Worm (Caenorhabditis elegans): Measurements from ENCODE around the gene fbxb-82.
"Not testable (repeated sequence)": the region's sequence is repeated elsewhere in the genome, so short reads cannot be mapped to it uniquely, and the experiment has no call there.

fbxb-82 gene

ce11 chrIII:114603-115002 lies 28.4 kb downstream of the fbxb-82 start, which contains the start of gene C29F9.6:
Gene C29F9.6, plus strand, starts transcription at chrIII:114903.
- TF ChIP-seq Y22D7AL.16 (tag; optimal IDR thresholded peaks at IDR 0.05) (no peak), nfya-1 (tag; optimal IDR thresholded peaks at IDR 0.05) (no peak), C38D4.7 (GFP tag; optimal IDR thresholded peaks at IDR 0.05) (no peak), ceh-30 (tag; optimal IDR thresholded peaks at IDR 0.05) (no peak), dve-1 (tag; optimal IDR thresholded peaks at IDR 0.05) (no peak), unc-55 (GFP tag; optimal IDR thresholded peaks at IDR 0.05) (no peak), pag-3 (tag; optimal IDR thresholded peaks at IDR 0.05; ENCODE audit: borderline replicate concordance) (no peak), ref-2 (tag; optimal IDR thresholded peaks at IDR 0.05) (no peak), C08G9.2 (tag; optimal IDR thresholded peaks at IDR 0.05) (no peak), F13H6.1 (tag; optimal IDR thresholded peaks at IDR 0.05) (no peak), rnt-1 (tag; optimal IDR thresholded peaks at IDR 0.05) (no peak), ama-1 (optimal IDR thresholded peaks at IDR 0.05) (no peak), elt-2 (tag; optimal IDR thresholded peaks at IDR 0.05) (no peak), K09A11.1 (tag; optimal IDR thresholded peaks at IDR 0.05; ENCODE audit: insufficient read depth) (no peak), ceh-45 (GFP tag; IDR thresholded peaks at IDR 0.05) (no peak), ceh-48 (tag; optimal IDR thresholded peaks at IDR 0.05) (no peak), tbx-7 (tag; optimal IDR thresholded peaks at IDR 0.05) (no peak), K02D7.2 (tag; optimal IDR thresholded peaks at IDR 0.05) (no peak), ceh-19 (GFP tag; optimal IDR thresholded peaks at IDR 0.05) (no peak), pha-2 (tag; optimal IDR thresholded peaks at IDR 0.05) (no peak)

- TF ChIP-seq madf-2 (tag; optimal IDR thresholded peaks at IDR 0.05); ceh-6 (GFP tag; optimal IDR thresholded peaks at IDR 0.05); rnt-1 (tag; optimal IDR thresholded peaks at IDR 0.05): not testable (repeated sequence)
Measured at ce11 chrIII:98822-99221, 44.2 kb downstream of the fbxb-82 start, which contains the start of gene C29F9.9. Gene C29F9.9, minus strand, starts transcription at chrIII:98922.

- TF ChIP-seq unc-86, gmeb-2, hlh-8 (tag; optimal IDR thresholded peaks at IDR 0.05): not testable (repeated sequence)
Measured at ce11 chrIII:97018-97417, 46.0 kb downstream of the fbxb-82 start, which contains the start of gene C29F9.8. Gene C29F9.8, minus strand, starts transcription at chrIII:97118.

ce11 chrIII:96196-96595 lies 46.8 kb downstream of the fbxb-82 start:
- peak; percentile 58 for TF ChIP-seq ceh-18 (tag; optimal IDR thresholded peaks at IDR 0.05)
- TF ChIP-seq C08G9.2 (tag; optimal IDR thresholded peaks at IDR 0.05) = peak; percentile 38
- no peak for TF ChIP-seq elt-2 (tag; optimal IDR thresholded peaks at IDR 0.05)
- TF ChIP-seq ceh-30 (tag; optimal IDR thresholded peaks at IDR 0.05) = peak; percentile 21
- TF ChIP-seq ref-2 (tag; optimal IDR thresholded peaks at IDR 0.05) = peak; percentile 15
- peak; percentile 59 for TF ChIP-seq pat-9 (tag; optimal IDR thresholded peaks at IDR 0.05)
- peak; percentile 30 for TF ChIP-seq nfya-1 (tag; optimal IDR thresholded peaks at IDR 0.05)
- TF ChIP-seq unc-55 (GFP tag; optimal IDR thresholded peaks at IDR 0.05) = peak; percentile 55
- no peak for TF ChIP-seq ceh-19 (GFP tag; optimal IDR thresholded peaks at IDR 0.05)
- TF ChIP-seq ceh-2 (tag; optimal IDR thresholded peaks at IDR 0.05) = peak; percentile 15
- TF ChIP-seq dve-1 (tag; optimal IDR thresholded peaks at IDR 0.05) = peak; percentile 56
- TF ChIP-seq ceh-34 (tag; optimal IDR thresholded peaks at IDR 0.05) = peak; percentile 60
- peak; percentile 46 for TF ChIP-seq tbx-2 (tag; optimal IDR thresholded peaks at IDR 0.05)
- peak; percentile 15 for TF ChIP-seq ceh-31 (tag; optimal IDR thresholded peaks at IDR 0.05)
- no peak for TF ChIP-seq elt-4 (tag; optimal IDR thresholded peaks at IDR 0.05)

- TF ChIP-seq rnt-1 (tag; optimal IDR thresholded peaks at IDR 0.05) = peak; percentile 3
- TF ChIP-seq fkh-6 (tag; optimal IDR thresholded peaks at IDR 0.05) = no peak
- TF ChIP-seq mec-3 (tag; optimal IDR thresholded peaks at IDR 0.05; ENCODE audit: borderline replicate concordance) = no peak
- TF ChIP-seq tbx-2 (tag; optimal IDR thresholded peaks at IDR 0.05) = peak; percentile 51
- TF ChIP-seq ref-2 (tag; optimal IDR thresholded peaks at IDR 0.05) = peak; percentile 45
- TF ChIP-seq sox-4 (tag; optimal IDR thresholded peaks at IDR 0.05) = no peak
- peak; percentile 16 for TF ChIP-seq ceh-2 (tag; optimal IDR thresholded peaks at IDR 0.05)
- TF ChIP-seq hlh-6 (tag; optimal IDR thresholded peaks at IDR 0.05) = peak; percentile 55
- TF ChIP-seq sox-2 (GFP tag; IDR thresholded peaks at IDR 0.05) = peak; percentile 48
- peak; percentile 53 for TF ChIP-seq ceh-19 (GFP tag; optimal IDR thresholded peaks at IDR 0.05)
- TF ChIP-seq hlh-30 (tag; optimal IDR thresholded peaks at IDR 0.05; ENCODE audit: insufficient read depth) = no peak
- no peak for TF ChIP-seq nhr-11 (tag; optimal IDR thresholded peaks at IDR 0.05)
- TF ChIP-seq ceh-14 (tag; optimal IDR thresholded peaks at IDR 0.05) = no peak
- TF ChIP-seq nfya-1 (tag; optimal IDR thresholded peaks at IDR 0.05) = peak; percentile 24
- no peak for TF ChIP-seq pros-1 (tag; optimal IDR thresholded peaks at IDR 0.05)
- no peak for TF ChIP-seq ceh-31 (tag; optimal IDR thresholded peaks at IDR 0.05)
- no peak for TF ChIP-seq K02D7.2 (tag; optimal IDR thresholded peaks at IDR 0.05)
- TF ChIP-seq dve-1 (tag; optimal IDR thresholded peaks at IDR 0.05) = no peak
- TF ChIP-seq pag-3 (tag; optimal IDR thresholded peaks at IDR 0.05; ENCODE audit: borderline replicate concordance) = no peak
- no peak for TF ChIP-seq pha-4 (tag; optimal IDR thresholded peaks at IDR 0.05)
- no peak for TF ChIP-seq ztf-16 (tag; optimal IDR thresholded peaks at IDR 0.05)
Measured at ce11 chrIII:94759-95330, 48.2 kb downstream of the fbxb-82 start, which contains the start of gene pat-4. Gene pat-4, minus strand, starts transcription at chrIII:94809.

All from whole organism, late embryonic.